Worm (Caenorhabditis elegans) whole organism, mixed stage, embryonic: ENCODE results near the gene Y47D3A.32.
A peak's percentile ranks its signal among the peaks of the same experiment; 100 is the strongest.

ENCODE experiments used
- M03D4.4 ChIP-seq: sonication (generic microtip); optimal IDR thresholded peaks from 2 replicates; lab custom pipeline; 2017; ENCODE audit warnings: mild to moderate bottlenecking, missing genetic modification characterization, missing compliant biosample characterization
- blmp-1 ChIP-seq: fragments of 150-350 bp; optimal IDR thresholded peaks from 2 replicates; lab custom pipeline; 2014; ENCODE audit warnings: missing biosample characterization, missing genetic modification characterization
- ceh-39 ChIP-seq: fragments of 150-350 bp; optimal IDR thresholded peaks from 2 replicates; lab custom pipeline; 2014; ENCODE audit warnings: missing biosample characterization, missing genetic modification characterization
- ceh-43 ChIP-seq: fragments of 200-800 bp; sonication (Bioruptor generic); optimal IDR thresholded peaks from 2 replicates; lab custom pipeline; 2018; ENCODE audit warnings: mild to moderate bottlenecking, missing genetic modification characterization, moderate library complexity, missing compliant biosample characterization
- ceh-83 ChIP-seq: fragments of 200-800 bp; sonication (Bioruptor generic); optimal IDR thresholded peaks from 2 replicates; lab custom pipeline; 2018; ENCODE audit warnings: mild to moderate bottlenecking, missing genetic modification characterization, missing compliant biosample characterization
- ces-1 ChIP-seq: fragments of 150-350 bp; optimal IDR thresholded peaks from 2 replicates; lab custom pipeline; 2014; ENCODE audit warnings: missing biosample characterization, missing genetic modification reagents, missing genetic modification characterization
- cnd-1 ChIP-seq: fragments of 200-800 bp; sonication (Bioruptor generic); optimal IDR thresholded peaks from 2 replicates; lab custom pipeline; 2018; ENCODE audit warnings: mild to moderate bottlenecking, missing genetic modification characterization, missing compliant biosample characterization
- drap-1 ChIP-seq: fragments of 200-800 bp; sonication (Bioruptor generic); optimal IDR thresholded peaks from 3 replicates; lab custom pipeline; 2018; ENCODE audit warnings: mild to moderate bottlenecking, missing genetic modification characterization, missing compliant biosample characterization
- elt-3 ChIP-seq: fragments of 150-350 bp; optimal IDR thresholded peaks from 2 replicates; lab custom pipeline; 2014; ENCODE audit warnings: missing biosample characterization, missing genetic modification characterization
- flh-1 ChIP-seq: fragments of 200-800 bp; sonication (Bioruptor generic); optimal IDR thresholded peaks from 2 replicates; lab custom pipeline; 2018; ENCODE audit warnings: mild to moderate bottlenecking, missing genetic modification characterization, moderate library complexity, missing compliant biosample characterization
- ham-2 ChIP-seq: fragments of 200-800 bp; sonication (Bioruptor generic); optimal IDR thresholded peaks from 2 replicates; lab custom pipeline; 2018; ENCODE audit warnings: mild to moderate bottlenecking, missing genetic modification characterization, missing compliant biosample characterization
- hlh-1 ChIP-seq: fragments of 150-350 bp; optimal IDR thresholded peaks from 2 replicates; lab custom pipeline; 2014; ENCODE audit warnings: missing biosample characterization, missing genetic modification reagents, missing genetic modification characterization
- lin-13 ChIP-seq: fragments of 150-350 bp; optimal IDR thresholded peaks from 2 replicates; lab custom pipeline; 2014; ENCODE audit warnings: missing biosample characterization, missing genetic modification characterization
- lin-32 ChIP-seq: fragments of 200-800 bp; sonication (Bioruptor generic); optimal IDR thresholded peaks from 2 replicates; lab custom pipeline; 2018; ENCODE audit warnings: mild to moderate bottlenecking, missing genetic modification characterization, missing compliant biosample characterization
- lsy-2 ChIP-seq: fragments of 150-350 bp; optimal IDR thresholded peaks from 2 replicates; lab custom pipeline; 2014; ENCODE audit warnings: missing biosample characterization, missing genetic modification characterization
- mab-5 ChIP-seq: fragments of 150-350 bp; optimal IDR thresholded peaks from 2 replicates; lab custom pipeline; 2014; ENCODE audit warnings: missing biosample characterization, missing genetic modification characterization
- mep-1 ChIP-seq: fragments of 150-350 bp; optimal IDR thresholded peaks from 2 replicates; lab custom pipeline; 2017; ENCODE audit warnings: missing biosample characterization, missing genetic modification reagents, missing genetic modification characterization, inconsistent platforms
- mls-2 ChIP-seq: sonication (generic microtip); optimal IDR thresholded peaks from 2 replicates; lab custom pipeline; 2016; ENCODE audit warnings: mild to moderate bottlenecking, missing genetic modification characterization, moderate library complexity, missing compliant biosample characterization
- nhr-2 ChIP-seq: fragments of 150-350 bp; optimal IDR thresholded peaks from 2 replicates; lab custom pipeline; 2014; ENCODE audit warnings: missing biosample characterization, missing genetic modification characterization
- nhr-237 ChIP-seq: fragments of 150-350 bp; optimal IDR thresholded peaks from 2 replicates; lab custom pipeline; 2014; ENCODE audit warnings: missing biosample characterization, missing genetic modification characterization
- nhr-28 ChIP-seq: fragments of 150-350 bp; optimal IDR thresholded peaks from 2 replicates; lab custom pipeline; 2014; ENCODE audit warnings: missing biosample characterization, missing genetic modification characterization
- pha-4 ChIP-seq: fragments of 150-350 bp; optimal IDR thresholded peaks from 2 replicates; lab custom pipeline; 2018; ENCODE audit warnings: missing biosample characterization, missing genetic modification reagents, missing genetic modification characterization
- sem-2 ChIP-seq: fragments of 200-800 bp; sonication (Bioruptor generic); optimal IDR thresholded peaks from 2 replicates; lab custom pipeline; 2018; ENCODE audit warnings: mild to moderate bottlenecking, missing genetic modification characterization, missing compliant biosample characterization
- snpc-4 ChIP-seq: fragments of 150-350 bp; optimal IDR thresholded peaks from 2 replicates; lab custom pipeline; 2014; ENCODE audit warnings: missing biosample characterization, missing genetic modification characterization
- sptf-1 ChIP-seq: sonication (generic microtip); optimal IDR thresholded peaks from 2 replicates; lab custom pipeline; 2017; ENCODE audit warnings: mild to moderate bottlenecking, missing genetic modification characterization, moderate library complexity, missing compliant biosample characterization
- tbx-8 ChIP-seq: fragments of 200-800 bp; sonication (Bioruptor generic); optimal IDR thresholded peaks from 2 replicates; lab custom pipeline; 2018; ENCODE audit warnings: mild to moderate bottlenecking, missing genetic modification characterization, moderate library complexity, missing compliant biosample characterization
- unc-120 ChIP-seq: sonication (generic microtip); optimal IDR thresholded peaks from 2 replicates; lab custom pipeline; 2017; ENCODE audit warnings: missing genetic modification characterization, missing compliant biosample characterization; ENCODE audit not compliant: poor library complexity, severe bottlenecking
- unc-39 ChIP-seq: fragments of 150-350 bp; optimal IDR thresholded peaks from 2 replicates; lab custom pipeline; 2014; ENCODE audit warnings: missing biosample characterization, missing genetic modification characterization
- unc-62 ChIP-seq: fragments of 150-350 bp; optimal IDR thresholded peaks from 2 replicates; lab custom pipeline; 2014; ENCODE audit warnings: missing biosample characterization, missing genetic modification reagents, missing genetic modification characterization
- zip-8 ChIP-seq: fragments of 150-350 bp; optimal IDR thresholded peaks from 2 replicates; lab custom pipeline; 2014; ENCODE audit warnings: missing biosample characterization, missing genetic modification characterization
- ztf-11 ChIP-seq: fragments of 150-350 bp; optimal IDR thresholded peaks from 2 replicates; lab custom pipeline; 2014; ENCODE audit warnings: missing biosample characterization, missing genetic modification characterization

Gene Y47D3A.32

ce11 chrIII:11238790-11239189 is 13.4 kb upstream of the Y47D3A.32 start:
- no peak for TF ChIP-seq unc-39 (tag; lab: Kevin White, UChicago)
- no peak for TF ChIP-seq ham-2 (GFP tag; lab: Kevin White, UChicago)
- no peak for TF ChIP-seq ceh-43
- TF ChIP-seq nhr-28 (tag; lab: Kevin White, UChicago): no peak
- TF ChIP-seq ces-1 (GFP tag; lab: Kevin White, UChicago): no peak
- TF ChIP-seq cnd-1: no peak
- no peak for TF ChIP-seq flh-1
- no peak for TF ChIP-seq tbx-8 (GFP tag; lab: Kevin White, UChicago)
- TF ChIP-seq, all 35 proteins: peak for 0

ce11 chrIII:11240776-11241175 is 11.4 kb upstream of the Y47D3A.32 start:
- TF ChIP-seq snpc-4: no peak
- no peak for TF ChIP-seq M03D4.4

ce11 chrIII:11241583-11242187 is 10.5 kb upstream of the Y47D3A.32 start:
- TF ChIP-seq mep-1 (tag; lab: Kevin White, UChicago) (no peak), elt-3 (tag; lab: Kevin White, UChicago) (no peak), mab-5 (no peak), sptf-1 (tag; lab: Kevin White, UChicago) (no peak), unc-62 (GFP tag; lab: Kevin White, UChicago) (no peak), ham-2 (GFP tag; lab: Kevin White, UChicago) (no peak), zip-8 (tag; lab: Kevin White, UChicago) (no peak), ceh-39 (tag; lab: Kevin White, UChicago) (no peak), ces-1 (GFP tag; lab: Kevin White, UChicago) (no peak), nhr-2 (no peak), unc-120 (tag; lab: Kevin White, UChicago) (no peak), pha-4 (tag; lab: Kevin White, UChicago) (no peak), nhr-28 (tag; lab: Kevin White, UChicago) (no peak), lin-13 (tag; lab: Kevin White, UChicago) (no peak), lin-32 (no peak), snpc-4 (no peak), tbx-8 (GFP tag; lab: Kevin White, UChicago) (no peak), drap-1 (GFP tag; lab: Kevin White, UChicago) (no peak)

ce11 chrIII:11243421-11243820 is 8.8 kb upstream of the Y47D3A.32 start:
- TF ChIP-seq lsy-2 (tag; lab: Kevin White, UChicago): peak; percentile 7
- TF ChIP-seq ces-1 (GFP tag; lab: Kevin White, UChicago): peak; percentile 55
- no peak for TF ChIP-seq elt-3 (tag; lab: Kevin White, UChicago)
- TF ChIP-seq blmp-1 (tag; lab: Kevin White, UChicago): no peak
- TF ChIP-seq mep-1 (tag; lab: Kevin White, UChicago): peak; percentile 34
- peak; percentile 93 for TF ChIP-seq unc-62 (GFP tag; lab: Kevin White, UChicago)
- TF ChIP-seq mab-5: no peak
- TF ChIP-seq flh-1: no peak
- no peak for TF ChIP-seq tbx-8 (GFP tag; lab: Kevin White, UChicago)
- TF ChIP-seq cnd-1: no peak
- no peak for TF ChIP-seq mls-2 (tag; lab: Kevin White, UChicago)
- TF ChIP-seq nhr-2: no peak
- no peak for TF ChIP-seq snpc-4
- peak; percentile 58 for TF ChIP-seq hlh-1 (tag; lab: Kevin White, UChicago)
- TF ChIP-seq ceh-43: no peak
- no peak for TF ChIP-seq ham-2 (GFP tag; lab: Kevin White, UChicago)
- TF ChIP-seq unc-120 (tag; lab: Kevin White, UChicago): peak; percentile 92
- no peak for TF ChIP-seq sem-2 (GFP tag; lab: Kevin White, UChicago)
- TF ChIP-seq unc-39 (tag; lab: Kevin White, UChicago): no peak
- no peak for TF ChIP-seq ceh-39 (tag; lab: Kevin White, UChicago)
- TF ChIP-seq lin-13 (tag; lab: Kevin White, UChicago): no peak
- TF ChIP-seq pha-4 (tag; lab: Kevin White, UChicago): peak; percentile 56
- peak; percentile 41 for TF ChIP-seq nhr-237 (tag; lab: Kevin White, UChicago)
- no peak for TF ChIP-seq lin-32
- TF ChIP-seq zip-8 (tag; lab: Kevin White, UChicago): no peak
- no peak for TF ChIP-seq ztf-11 (tag; lab: Kevin White, UChicago)
- TF ChIP-seq, all 35 proteins: peak for 8

ce11 chrIII:11244338-11244737 is 7.9 kb upstream of the Y47D3A.32 start:
- TF ChIP-seq lin-32 (no peak), drap-1 (GFP tag; lab: Kevin White, UChicago) (no peak), ceh-83 (GFP tag; lab: Kevin White, UChicago) (no peak), unc-62 (GFP tag; lab: Kevin White, UChicago) (no peak), sptf-1 (tag; lab: Kevin White, UChicago) (no peak), sem-2 (GFP tag; lab: Kevin White, UChicago) (no peak), lin-13 (tag; lab: Kevin White, UChicago) (no peak)
